Fruit fly (Drosophila melanogaster) whole organism, embryonic: Measurements from ENCODE around the gene Muc11A.

Source experiments
- ATbp ChIP-seq: fragments of 200-800 bp; sonication (Bioruptor generic); optimal IDR thresholded peaks from 2 replicates; lab custom pipeline; 2017; ENCODE audit warnings: missing biosample characterization, mild to moderate bottlenecking, missing genetic modification characterization, missing genetic modification reagents
- Aef1 ChIP-seq: fragments of 200-800 bp; sonication (Bioruptor generic); IDR thresholded peaks from 3 replicates; pipeline ENCODE4 v1.3.6; 2022; ENCODE audit warnings: missing biosample characterization, missing genetic modification characterization
- Bteb2 ChIP-seq: fragments of 200-800 bp; sonication (Bioruptor generic); optimal IDR thresholded peaks from 2 replicates; lab custom pipeline; 2016; ENCODE audit warnings: missing biosample characterization, missing genetic modification characterization
- CG10959 ChIP-seq: fragments of 200-800 bp; sonication (Bioruptor generic); IDR thresholded peaks from 2 replicates; pipeline ENCODE4 v1.3.6; 2022; ENCODE audit warnings: missing biosample characterization, missing genetic modification characterization
- CG11085 ChIP-seq: fragments of 200-800 bp; sonication (Bioruptor generic); IDR thresholded peaks from 2 replicates; pipeline ENCODE4 v1.3.6; 2022; ENCODE audit warnings: missing biosample characterization, missing genetic modification characterization
- CG11696 ChIP-seq: fragments of 200-800 bp; sonication (Bioruptor generic); IDR thresholded peaks from 2 replicates; pipeline ENCODE4 v1.3.6; 2022; ENCODE audit warnings: missing biosample characterization, missing genetic modification characterization
- CG13894 ChIP-seq: fragments of 200-800 bp; sonication (Bioruptor generic); optimal IDR thresholded peaks from 3 replicates; lab custom pipeline; 2018; ENCODE audit warnings: missing biosample characterization, mild to moderate bottlenecking, missing genetic modification characterization, moderate library complexity
- CG15696 ChIP-seq: fragments of 200-800 bp; sonication (Bioruptor generic); optimal IDR thresholded peaks from 2 replicates; lab custom pipeline; 2019; ENCODE audit warnings: missing biosample characterization, mild to moderate bottlenecking, missing genetic modification characterization, moderate library complexity
- CG18262 ChIP-seq: fragments of 200-800 bp; optimal IDR thresholded peaks from 3 replicates; lab custom pipeline; 2019; ENCODE audit warnings: missing biosample characterization, mild to moderate bottlenecking, missing genetic modification characterization, moderate library complexity
- CG2120 ChIP-seq: fragments of 200-800 bp; sonication (Bioruptor generic); optimal IDR thresholded peaks from 3 replicates; lab custom pipeline; 2016; ENCODE audit warnings: missing biosample characterization, missing genetic modification characterization
- CG2712 ChIP-seq: fragments of 200-800 bp; optimal IDR thresholded peaks from 3 replicates; lab custom pipeline; 2019; ENCODE audit warnings: missing biosample characterization, mild to moderate bottlenecking, missing genetic modification characterization, moderate library complexity
- CG30403 ChIP-seq: fragments of 200-800 bp; sonication (Bioruptor generic); optimal IDR thresholded peaks from 3 replicates; lab custom pipeline; 2016; ENCODE audit warnings: missing biosample characterization, missing genetic modification characterization
- CG30431 ChIP-seq: fragments of 200-800 bp; sonication (Bioruptor generic); optimal IDR thresholded peaks from 2 replicates; lab custom pipeline; 2017; ENCODE audit warnings: missing biosample characterization, missing genetic modification characterization
- CG31365 ChIP-seq: fragments of 200-800 bp; sonication (Bioruptor generic); optimal IDR thresholded peaks from 2 replicates; lab custom pipeline; 2018; ENCODE audit warnings: missing biosample characterization, mild to moderate bottlenecking, missing genetic modification characterization
- CG34376 ChIP-seq: fragments of 200-800 bp; sonication (Bioruptor generic); optimal IDR thresholded peaks from 2 replicates; lab custom pipeline; 2018; ENCODE audit warnings: missing biosample characterization, mild to moderate bottlenecking, missing genetic modification characterization
- CG6175 ChIP-seq: fragments of 200-800 bp; sonication (Bioruptor generic); IDR thresholded peaks from 3 replicates; pipeline ENCODE4 v1.3.6; 2022; ENCODE audit warnings: missing biosample characterization, missing genetic modification characterization
- CG6272 ChIP-seq: fragments of 200-800 bp; sonication (Bioruptor generic); IDR thresholded peaks from 2 replicates; pipeline ENCODE4 v1.3.6; 2022; ENCODE audit warnings: missing biosample characterization, missing genetic modification characterization
- CG6791 ChIP-seq: fragments of 200-800 bp; sonication (Bioruptor generic); IDR thresholded peaks from 3 replicates; pipeline ENCODE4 v1.3.6; 2022; ENCODE audit warnings: missing biosample characterization, missing genetic modification characterization; ENCODE audit not compliant: partially characterized antibody
- CG6854 ChIP-seq: fragments of 200-800 bp; sonication (Bioruptor generic); optimal IDR thresholded peaks from 3 replicates; lab custom pipeline; 2017; ENCODE audit warnings: missing biosample characterization, mild to moderate bottlenecking, missing genetic modification characterization
- CG7963 ChIP-seq: fragments of 200-800 bp; sonication (Bioruptor generic); IDR thresholded peaks from 3 replicates; pipeline ENCODE4 v1.3.6; 2022; ENCODE audit warnings: missing biosample characterization, missing genetic modification characterization; ENCODE audit not compliant: partially characterized antibody
- CG8924 ChIP-seq: fragments of 200-800 bp; optimal IDR thresholded peaks from 3 replicates; lab custom pipeline; 2019; ENCODE audit warnings: missing biosample characterization, mild to moderate bottlenecking, missing genetic modification characterization, moderate library complexity
- CG9727 ChIP-seq: fragments of 200-800 bp; sonication (Bioruptor generic); optimal IDR thresholded peaks from 3 replicates; lab custom pipeline; 2017; ENCODE audit warnings: missing biosample characterization, mild to moderate bottlenecking, missing genetic modification characterization
- CoRest ChIP-seq: fragments of 200-800 bp; sonication (Bioruptor generic); optimal IDR thresholded peaks from 3 replicates; lab custom pipeline; 2018; ENCODE audit warnings: missing biosample characterization, mild to moderate bottlenecking, missing genetic modification characterization, moderate library complexity
- Fer3 ChIP-seq: fragments of 200-800 bp; sonication (Bioruptor generic); optimal IDR thresholded peaks from 2 replicates; lab custom pipeline; 2018; ENCODE audit warnings: missing biosample characterization, mild to moderate bottlenecking, missing genetic modification characterization, moderate library complexity
- Jarid2 ChIP-seq: fragments of 200-800 bp; sonication (Bioruptor generic); optimal IDR thresholded peaks from 3 replicates; lab custom pipeline; 2017; ENCODE audit warnings: mild to moderate bottlenecking, missing biosample characterization, missing genetic modification reagents, missing genetic modification characterization
- Lhr ChIP-seq: fragments of 200-800 bp; sonication (Bioruptor generic); optimal IDR thresholded peaks from 3 replicates; lab custom pipeline; 2017; ENCODE audit warnings: mild to moderate bottlenecking, missing biosample characterization, missing genetic modification reagents, missing genetic modification characterization
- Meics ChIP-seq: fragments of 200-800 bp; sonication (Bioruptor generic); optimal IDR thresholded peaks from 2 replicates; lab custom pipeline; 2017; ENCODE audit warnings: missing biosample characterization, mild to moderate bottlenecking, missing genetic modification characterization
- NC2β ChIP-seq: fragments of 200-800 bp; sonication (Bioruptor generic); optimal IDR thresholded peaks from 2 replicates; lab custom pipeline; 2016; ENCODE audit warnings: missing biosample characterization, missing genetic modification characterization
- Rx ChIP-seq: fragments of 200-800 bp; sonication (Bioruptor generic); IDR thresholded peaks from 2 replicates; pipeline ENCODE4 v1.3.6; 2022; ENCODE audit warnings: missing biosample characterization, missing genetic modification characterization
- Spps ChIP-seq: fragments of 200-800 bp; sonication (Bioruptor generic); optimal IDR thresholded peaks from 2 replicates; lab custom pipeline; 2018; ENCODE audit warnings: missing biosample characterization, mild to moderate bottlenecking, missing genetic modification characterization
- abd-A ChIP-seq: fragments of 200-800 bp; sonication (Bioruptor generic); optimal IDR thresholded peaks from 3 replicates; lab custom pipeline; 2019; ENCODE audit warnings: missing biosample characterization, mild to moderate bottlenecking, missing genetic modification characterization, moderate library complexity
- ato ChIP-seq: fragments of 200-800 bp; sonication (Bioruptor generic); IDR thresholded peaks from 2 replicates; pipeline ENCODE4 v1.3.6; 2022; ENCODE audit warnings: missing biosample characterization, missing genetic modification characterization; ENCODE audit not compliant: partially characterized antibody
- bab2 ChIP-seq: fragments of 200-800 bp; sonication (Bioruptor generic); optimal IDR thresholded peaks from 2 replicates; lab custom pipeline; 2016; ENCODE audit warnings: missing biosample characterization, missing genetic modification characterization
- bigmax ChIP-seq: fragments of 200-800 bp; sonication (Bioruptor generic); optimal IDR thresholded peaks from 2 replicates; lab custom pipeline; 2018; ENCODE audit warnings: missing biosample characterization, mild to moderate bottlenecking, missing genetic modification characterization
- dm ChIP-seq: fragments of 200-800 bp; sonication (Bioruptor generic); optimal IDR thresholded peaks from 3 replicates; lab custom pipeline; 2016; ENCODE audit warnings: missing biosample characterization, missing genetic modification characterization
- esg ChIP-seq: fragments of 200-800 bp; sonication (Bioruptor generic); conservative IDR thresholded peaks from 2 replicates; pipeline ENCODE4 v1.3.6; 2022; ENCODE audit warnings: missing biosample characterization, missing genetic modification characterization
- eve ChIP-seq, 2 experiments: fragments of >200 bp; optimal IDR thresholded peaks; 2 replicates each; lab custom pipeline; 2017; ENCODE audit warnings: missing biosample characterization in 2 of 2, missing genetic modification characterization in 2 of 2
- hb ChIP-seq: fragments of 200-800 bp; sonication (Bioruptor generic); IDR thresholded peaks from 3 replicates; pipeline ENCODE4 v1.3.6; 2022; ENCODE audit warnings: missing biosample characterization, missing genetic modification characterization; ENCODE audit not compliant: partially characterized antibody
- jumu ChIP-seq: fragments of 200-800 bp; sonication (Bioruptor generic); optimal IDR thresholded peaks from 3 replicates; lab custom pipeline; 2016; ENCODE audit warnings: missing biosample characterization, missing genetic modification characterization
- kni ChIP-seq: fragments of 200-800 bp; sonication (Bioruptor generic); optimal IDR thresholded peaks from 3 replicates; lab custom pipeline; 2017; ENCODE audit warnings: mild to moderate bottlenecking, missing biosample characterization, missing genetic modification reagents, missing genetic modification characterization
- luna ChIP-seq: fragments of 200-800 bp; sonication (Bioruptor generic); optimal IDR thresholded peaks from 2 replicates; lab custom pipeline; 2016; ENCODE audit warnings: missing biosample characterization, missing genetic modification characterization
- maf-S ChIP-seq: fragments of 200-800 bp; sonication (Bioruptor generic); optimal IDR thresholded peaks from 2 replicates; lab custom pipeline; 2016; ENCODE audit warnings: missing biosample characterization, missing genetic modification characterization
- otp ChIP-seq: fragments of 200-800 bp; sonication (Bioruptor generic); IDR thresholded peaks from 3 replicates; pipeline ENCODE4, ENCODE4 v1.3.6; 2022; ENCODE audit warnings: missing biosample characterization, missing genetic modification characterization
- prd ChIP-seq, 3 experiments: fragments of >200 bp in 2 of 3; fragments of 200-800 bp in 1 of 3; sonication (Bioruptor generic) in 1 of 3; optimal IDR thresholded peaks in 2 of 3; IDR thresholded peaks in 1 of 3; 2 replicates in 2 of 3; 3 replicates in 1 of 3; pipeline versions ENCODE4 v1.3.6 to Lab custom; 2017 to 2022; ENCODE audit warnings: missing biosample characterization in 1 of 3, missing genetic modification characterization in 1 of 3
- row ChIP-seq: fragments of 200-800 bp; sonication (Bioruptor generic); IDR thresholded peaks from 3 replicates; pipeline ENCODE4 v1.3.6; 2022; ENCODE audit warnings: missing biosample characterization, missing genetic modification characterization
- sc ChIP-seq, 3 experiments: fragments of >200 bp in 2 of 3; fragments of 200-800 bp in 1 of 3; sonication (Bioruptor generic) in 1 of 3; optimal IDR thresholded peaks; 2 replicates in 2 of 3; 3 replicates in 1 of 3; lab custom pipeline; 2017; ENCODE audit warnings: mild to moderate bottlenecking in 1 of 3, missing biosample characterization in 1 of 3, missing genetic modification characterization in 1 of 3, missing genetic modification reagents in 1 of 3
- sima ChIP-seq: fragments of 200-800 bp; sonication (Bioruptor generic); optimal IDR thresholded peaks from 2 replicates; lab custom pipeline; 2016; ENCODE audit warnings: missing biosample characterization, missing genetic modification characterization
- so ChIP-seq: fragments of 200-800 bp; sonication (Bioruptor generic); IDR thresholded peaks from 3 replicates; pipeline ENCODE4 v1.3.6; 2022; ENCODE audit warnings: missing biosample characterization, missing genetic modification characterization
- twi ChIP-seq: fragments of 200-800 bp; optimal IDR thresholded peaks from 2 replicates; lab custom pipeline; 2019; ENCODE audit warnings: missing biosample characterization, mild to moderate bottlenecking, missing genetic modification characterization, moderate library complexity
- tx ChIP-seq: fragments of 200-800 bp; sonication (Bioruptor generic); optimal IDR thresholded peaks from 2 replicates; lab custom pipeline; 2016; ENCODE audit warnings: missing biosample characterization, missing genetic modification characterization

Muc11A gene

DNA sequence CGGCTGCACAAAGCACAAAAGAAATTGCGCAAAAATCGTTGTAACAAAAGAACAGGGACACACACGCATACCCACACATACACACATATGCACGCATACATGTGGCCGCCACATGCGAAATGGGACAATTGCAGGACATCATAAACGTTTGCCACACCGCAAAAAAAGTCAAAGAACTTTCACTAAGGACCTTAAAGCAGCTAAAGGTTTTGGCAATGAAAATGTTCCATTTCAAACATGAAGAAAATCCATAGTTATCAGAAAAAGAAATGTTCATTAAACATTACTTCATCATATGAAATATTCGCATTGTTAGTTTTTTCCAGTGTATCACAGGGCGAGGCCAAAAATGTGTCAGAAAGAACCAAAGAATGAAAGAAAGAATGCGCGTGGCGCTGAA, 22.6 kb downstream of the Muc11A start (continued):
- TF ChIP-seq ATbp (GFP tag; lab: Kevin White, UChicago) (no peak), CG10959 (GFP tag; lab: Robert Waterston, UW) (no peak), prd (optimal IDR thresholded peaks at IDR 0.05; lab: Kevin White, UChicago) (no peak), prd (GFP tag; IDR thresholded peaks at IDR 0.05; lab: Robert Waterston, UW) (peak; percentile 48; the same call in 1 of the 3 replicates), CG6272 (GFP tag; lab: Robert Waterston, UW) (no peak), tx (GFP tag; lab: Kevin White, UChicago) (no peak), Jarid2 (no peak), CG2120 (GFP tag; lab: Kevin White, UChicago) (no peak), jumu (no peak), CG9727 (GFP tag; lab: Kevin White, UChicago) (no peak), Lhr (no peak), Spps (tag; lab: Kevin White, UChicago) (no peak), eve (GFP tag; optimal IDR thresholded peaks at IDR 0.05; lab: Kevin White, UChicago) (peak in 1 of 2 experiments; percentile 20), bab2 (GFP tag; lab: Kevin White, UChicago) (no peak), CG31365 (tag; lab: Kevin White, UChicago) (no peak), CG18262 (peak; percentile 22), CG11085 (GFP tag; lab: Robert Waterston, UW) (no peak), CG30431 (GFP tag; lab: Kevin White, UChicago) (no peak), dm (no peak), CG6791 (no peak), so (no peak), bigmax (GFP tag; lab: Kevin White, UChicago) (no peak), CG30403 (GFP tag; lab: Kevin White, UChicago) (peak; percentile 17), abd-A (tag; lab: Kevin White, UChicago) (peak; percentile 36), otp (GFP tag; lab: Robert Waterston, UW) (no peak), CoRest (tag; lab: Kevin White, UChicago) (peak; percentile 6), CG8924 (tag; lab: Kevin White, UChicago) (peak; percentile 7), Aef1 (GFP tag; lab: Robert Waterston, UW) (no peak), maf-S (GFP tag; lab: Kevin White, UChicago) (no peak), Bteb2 (no peak), CG6175 (no peak), row (GFP tag; lab: Robert Waterston, UW) (peak; percentile 27; the same call in 1 of the 3 replicates), CG6854 (GFP tag; lab: Kevin White, UChicago) (no peak), kni (GFP tag; lab: Kevin White, UChicago) (no peak), CG15696 (tag; lab: Kevin White, UChicago) (no peak), luna (no peak), sima (no peak), Rx (GFP tag; lab: Robert Waterston, UW) (no peak), twi (tag; lab: Kevin White, UChicago) (peak; percentile 54), NC2β (GFP tag; lab: Kevin White, UChicago) (no peak), CG7963 (GFP tag; lab: Robert Waterston, UW) (no peak), Meics (peak; percentile 6), Fer3 (tag; lab: Kevin White, UChicago) (no peak), CG2712 (tag; lab: Kevin White, UChicago) (peak; percentile 29), hb (GFP tag; lab: Robert Waterston, UW) (no peak), CG13894 (tag; lab: Kevin White, UChicago) (no peak), ato (GFP tag; lab: Robert Waterston, UW) (no peak), CG11696 (GFP tag; lab: Robert Waterston, UW) (no peak), CG34376 (GFP tag; lab: Kevin White, UChicago) (no peak), esg (GFP tag; lab: Robert Waterston, UW) (no peak), sc (optimal IDR thresholded peaks at IDR 0.05; lab: Kevin White, UChicago) (no peak), sc (GFP tag; optimal IDR thresholded peaks at IDR 0.05; lab: Kevin White, UChicago) (no peak)
